Fruit fly (Drosophila melanogaster): ENCODE data around the gene CG31913.
A peak's percentile ranks its signal among the peaks of the same experiment; 100 is the strongest.

CG31913 gene

DNA sequence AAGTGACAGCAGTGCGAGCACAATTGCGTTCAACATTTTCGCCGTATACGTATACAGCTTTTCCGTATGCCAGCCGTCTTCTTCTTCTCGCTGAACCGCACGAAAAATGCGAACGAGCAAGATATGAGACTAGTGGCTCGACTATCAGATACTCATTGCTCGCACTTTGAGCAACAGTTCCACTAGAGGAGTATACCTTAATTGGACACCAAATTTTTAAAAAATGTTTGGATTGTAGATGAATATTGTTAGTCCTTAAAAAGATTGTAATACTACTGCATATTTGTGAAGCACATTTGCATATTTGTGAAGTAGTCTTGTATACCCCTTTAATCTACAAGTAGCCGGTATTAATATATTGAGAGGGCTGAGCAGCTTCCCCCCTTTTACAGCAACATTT, 5.7 kb upstream of the CG31913 start (continued):
- no peak for TF ChIP-seq seq (GFP tag; IDR thresholded peaks at IDR 0.05)
- peak in 1 of 2 experiments; percentile 8 for TF ChIP-seq Pdp1 (GFP tag; optimal IDR thresholded peaks at IDR 0.05)
- no peak for TF ChIP-seq fu2 (GFP tag; optimal IDR thresholded peaks at IDR 0.05)
- no peak for TF ChIP-seq disco-r (GFP tag; optimal IDR thresholded peaks at IDR 0.05)
- 0 out of 2 replicates have a peak, but pooled peaks have one; percentile 20 for TF ChIP-seq sob (GFP tag; IDR thresholded peaks at IDR 0.05)
- peak; percentile 5 for TF ChIP-seq CG7786 (GFP tag; optimal IDR thresholded peaks at IDR 0.05)
- TF ChIP-seq crc (GFP tag; optimal IDR thresholded peaks at IDR 0.05), result no peak
- no peak for TF ChIP-seq CG10321 (GFP tag; IDR thresholded peaks at IDR 0.05)
- TF ChIP-seq ems (GFP tag; optimal IDR thresholded peaks at IDR 0.05), result no peak
- TF ChIP-seq pnt (GFP tag; optimal IDR thresholded peaks at IDR 0.05), result no peak
- TF ChIP-seq Doc3 (GFP tag; IDR thresholded peaks at IDR 0.05; ENCODE audit: partially characterized antibody), result no peak
- TF ChIP-seq CG13296 (GFP tag; optimal IDR thresholded peaks at IDR 0.05), result no peak
- TF ChIP-seq CG17829 (tag; optimal IDR thresholded peaks at IDR 0.05), result no peak
- no peak for TF ChIP-seq CG3407 (GFP tag; optimal IDR thresholded peaks at IDR 0.05)
- TF ChIP-seq pzg (GFP tag; optimal IDR thresholded peaks at IDR 0.05), result no peak
- TF ChIP-seq nerfin-2 (GFP tag; IDR thresholded peaks at IDR 0.05; ENCODE audit: partially characterized antibody), result peak; percentile 68
- TF ChIP-seq Neu2 (GFP tag; optimal IDR thresholded peaks at IDR 0.05; ENCODE audit: borderline replicate concordance), result no peak
- no peak for TF ChIP-seq slou (GFP tag; optimal IDR thresholded peaks at IDR 0.05)
- TF ChIP-seq nmo (GFP tag; optimal IDR thresholded peaks at IDR 0.05), result no peak
- no peak for TF ChIP-seq bsh (GFP tag; optimal IDR thresholded peaks at IDR 0.05)
- no peak for TF ChIP-seq exex (tag; optimal IDR thresholded peaks at IDR 0.05)
- no peak for TF ChIP-seq jing (GFP tag; optimal IDR thresholded peaks at IDR 0.05)
- TF ChIP-seq CG13287 (GFP tag; IDR thresholded peaks at IDR 0.05; ENCODE audit: partially characterized antibody), result 0 out of 2 replicates have a peak, but pooled peaks have one; percentile 21
- TF ChIP-seq HHEX (GFP tag; optimal IDR thresholded peaks at IDR 0.05), result no peak
- TF ChIP-seq twi (tag; optimal IDR thresholded peaks at IDR 0.05), result no peak
- TF ChIP-seq CG12219 (GFP tag; optimal IDR thresholded peaks at IDR 0.05), result no peak
- TF ChIP-seq Dip3 (GFP tag; optimal IDR thresholded peaks at IDR 0.05), result no peak
- peak; percentile 40 for TF ChIP-seq CG2120 (GFP tag; optimal IDR thresholded peaks at IDR 0.05)
- TF ChIP-seq CG6654 (GFP tag; optimal IDR thresholded peaks at IDR 0.05), result no peak
- TF ChIP-seq CG1024 (GFP tag; IDR thresholded peaks at IDR 0.05), result no peak
- no peak for TF ChIP-seq dmrt11E (tag; optimal IDR thresholded peaks at IDR 0.05)
- TF ChIP-seq Taf1 (GFP tag; IDR thresholded peaks at IDR 0.05), result no peak
- no peak for TF ChIP-seq CG14710 (tag; optimal IDR thresholded peaks at IDR 0.05)
- TF ChIP-seq Nf-YA (GFP tag; IDR thresholded peaks at IDR 0.05), result no peak
- TF ChIP-seq CG1529 (GFP tag; optimal IDR thresholded peaks at IDR 0.05), result no peak
- TF ChIP-seq CG9876 (GFP tag; optimal IDR thresholded peaks at IDR 0.05), result no peak
- TF ChIP-seq CG12299 (tag; optimal IDR thresholded peaks at IDR 0.05), result no peak
- TF ChIP-seq btn (GFP tag; optimal IDR thresholded peaks at IDR 0.05), result no peak
- TF ChIP-seq Bdp1 (GFP tag; optimal IDR thresholded peaks at IDR 0.05), result no peak
- TF ChIP-seq Antp (GFP tag; optimal IDR thresholded peaks at IDR 0.05), result no peak
- no peak for TF ChIP-seq cas (GFP tag; IDR thresholded peaks at IDR 0.05)
- no peak for TF ChIP-seq Sin3A (optimal IDR thresholded peaks at IDR 0.05)
- TF ChIP-seq hb (GFP tag; IDR thresholded peaks at IDR 0.05; ENCODE audit: partially characterized antibody), result peak; percentile 69; the same call in 1 of the 3 replicates
- TF ChIP-seq esg (GFP tag; conservative IDR thresholded peaks at IDR 0.05), result 0 out of 2 replicates have a peak, but pooled peaks have one; percentile 10
- TF ChIP-seq sug (tag; optimal IDR thresholded peaks at IDR 0.05), result no peak
- no peak for TF ChIP-seq lola (GFP tag; optimal IDR thresholded peaks at IDR 0.05)
- no peak for TF ChIP-seq CG1647 (GFP tag; optimal IDR thresholded peaks at IDR 0.05)
- TF ChIP-seq fd3F (GFP tag; optimal IDR thresholded peaks at IDR 0.05), result no peak
- TF ChIP-seq CG13624 (GFP tag; optimal IDR thresholded peaks at IDR 0.05), result no peak
- TF ChIP-seq Rx (GFP tag; IDR thresholded peaks at IDR 0.05), result no peak
- no peak for TF ChIP-seq crol (GFP tag; IDR thresholded peaks at IDR 0.05)

All from whole organism, embryonic.